Worm (Caenorhabditis elegans) whole organism, young adult: ENCODE measurements around the gene Y37E11AL.3.
A peak's percentile ranks its signal among the peaks of the same experiment; 100 is the strongest.

Source experiments
- B0019.2 ChIP-seq: fragments of 200-800 bp; sonication (Bioruptor generic); conservative IDR thresholded peaks from 2 replicates; pipeline ENCODE4 v1.3.6; 2022; ENCODE audit warnings: missing genetic modification reagents, missing genetic modification characterization, missing compliant biosample characterization
- D2030.7 ChIP-seq: fragments of 200-800 bp; sonication (Bioruptor generic); IDR thresholded peaks from 2 replicates; pipeline ENCODE4 v1.3.6; 2022; ENCODE audit warnings: missing genetic modification reagents, missing genetic modification characterization, missing compliant biosample characterization
- F37B4.10 ChIP-seq: fragments of 200-800 bp; sonication (Bioruptor generic); IDR thresholded peaks from 2 replicates; pipeline ENCODE4 v1.3.6; 2022; ENCODE audit warnings: missing genetic modification characterization, missing compliant biosample characterization
- F55B11.4 ChIP-seq: sonication (generic microtip); optimal IDR thresholded peaks from 2 replicates; lab custom pipeline; 2016; ENCODE audit warnings: missing compliant biosample characterization, missing genetic modification characterization, borderline replicate concordance; ENCODE audit not compliant: insufficient read depth
- K11D2.4 ChIP-seq: fragments of 200-800 bp; sonication (Bioruptor generic); IDR thresholded peaks from 2 replicates; pipeline ENCODE4 v1.3.6; 2022; ENCODE audit warnings: missing genetic modification reagents, missing genetic modification characterization, missing compliant biosample characterization
- K12H6.12 ChIP-seq: fragments of 200-800 bp; sonication (Bioruptor generic); optimal IDR thresholded peaks from 2 replicates; lab custom pipeline; 2018; ENCODE audit warnings: mild to moderate bottlenecking, missing genetic modification characterization, missing compliant biosample characterization
- T26A5.8 ChIP-seq: sonication (generic microtip); optimal IDR thresholded peaks from 2 replicates; lab custom pipeline; 2016; ENCODE audit warnings: missing genetic modification characterization, missing compliant biosample characterization
- Y53F4B.3 ChIP-seq: fragments of 200-800 bp; sonication (Bioruptor generic); IDR thresholded peaks from 2 replicates; pipeline ENCODE4 v1.3.6; 2022; ENCODE audit warnings: missing genetic modification reagents, missing genetic modification characterization, missing compliant biosample characterization
- Y56A3A.18 ChIP-seq: fragments of 200-800 bp; sonication (Bioruptor generic); IDR thresholded peaks from 2 replicates; pipeline ENCODE4 v1.3.6; 2022; ENCODE audit warnings: missing genetic modification reagents, missing genetic modification characterization, missing compliant biosample characterization
- Y67H2A.10 ChIP-seq: fragments of 200-800 bp; sonication (Bioruptor generic); conservative IDR thresholded peaks from 2 replicates; pipeline ENCODE4 v1.3.6; 2022; ENCODE audit warnings: missing genetic modification reagents, missing genetic modification characterization, missing compliant biosample characterization
- Y79H2A.3 ChIP-seq: fragments of 200-800 bp; sonication (Bioruptor generic); conservative IDR thresholded peaks from 2 replicates; pipeline ENCODE4 v1.3.6; 2022; ENCODE audit warnings: missing genetic modification reagents, missing genetic modification characterization, missing compliant biosample characterization
- ZK185.1 ChIP-seq: sonication (generic microtip); optimal IDR thresholded peaks from 2 replicates; lab custom pipeline; 2016; ENCODE audit warnings: mild to moderate bottlenecking, missing genetic modification characterization, missing compliant biosample characterization; ENCODE audit not compliant: poor library complexity, severe bottlenecking
- akir-1 ChIP-seq: fragments of 200-800 bp; sonication (Bioruptor generic); optimal IDR thresholded peaks from 2 replicates; lab custom pipeline; 2018; ENCODE audit warnings: mild to moderate bottlenecking, missing genetic modification characterization, moderate library complexity, missing compliant biosample characterization
- attf-6 ChIP-seq: fragments of 200-800 bp; sonication (Bioruptor generic); IDR thresholded peaks from 2 replicates; pipeline ENCODE4 v1.3.6; 2022; ENCODE audit warnings: missing genetic modification reagents, missing genetic modification characterization, missing compliant biosample characterization
- bed-1 ChIP-seq: fragments of 200-800 bp; sonication (Bioruptor generic); IDR thresholded peaks from 2 replicates; pipeline ENCODE4 v1.3.6; 2022; ENCODE audit warnings: missing genetic modification reagents, missing genetic modification characterization, missing compliant biosample characterization
- bed-2 ChIP-seq: fragments of 200-800 bp; sonication (Bioruptor generic); IDR thresholded peaks from 2 replicates; pipeline ENCODE4 v1.3.6; 2022; ENCODE audit warnings: missing genetic modification reagents, missing genetic modification characterization, missing compliant biosample characterization
- ccch-3 ChIP-seq: fragments of 200-800 bp; sonication (Bioruptor generic); optimal IDR thresholded peaks from 2 replicates; lab custom pipeline; 2018; ENCODE audit warnings: mild to moderate bottlenecking, missing genetic modification characterization, missing compliant biosample characterization
- dpff-1 ChIP-seq: sonication (generic microtip); optimal IDR thresholded peaks from 2 replicates; lab custom pipeline; 2017; ENCODE audit warnings: mild to moderate bottlenecking, missing genetic modification characterization, missing compliant biosample characterization
- fkh-3 ChIP-seq: sonication (generic microtip); optimal IDR thresholded peaks from 2 replicates; lab custom pipeline; 2016; ENCODE audit warnings: mild to moderate bottlenecking, missing genetic modification characterization, missing compliant biosample characterization
- hlh-12 ChIP-seq: sonication (generic microtip); optimal IDR thresholded peaks from 2 replicates; lab custom pipeline; 2016; ENCODE audit warnings: missing genetic modification characterization, missing compliant biosample characterization
- let-526 ChIP-seq: fragments of 200-800 bp; sonication (Bioruptor generic); IDR thresholded peaks from 2 replicates; pipeline ENCODE4 v1.3.6; 2022; ENCODE audit warnings: missing genetic modification reagents, missing genetic modification characterization, missing compliant biosample characterization
- lin-35 ChIP-seq, 3 experiments: fragments of 150-350 bp in 2 of 3; sonication (generic microtip) in 1 of 3; optimal IDR thresholded peaks; 2 replicates each; lab custom pipeline; 2014 to 2018; ENCODE audit warnings: missing biosample characterization in 3 of 3, missing genetic modification characterization in 3 of 3, missing genetic modification reagents in 3 of 3
- lin-40 ChIP-seq: sonication (generic microtip); optimal IDR thresholded peaks from 2 replicates; lab custom pipeline; 2016; ENCODE audit warnings: missing genetic modification characterization, mild to moderate bottlenecking, missing compliant biosample characterization, missing genotype, missing genetic modification reagents
- lin-54 ChIP-seq: fragments of 200-800 bp; sonication (Bioruptor generic); optimal IDR thresholded peaks from 2 replicates; lab custom pipeline; 2018; ENCODE audit warnings: mild to moderate bottlenecking, missing genetic modification characterization, missing compliant biosample characterization
- lsy-27 ChIP-seq: sonication (generic microtip); optimal IDR thresholded peaks from 2 replicates; lab custom pipeline; 2017; ENCODE audit warnings: missing genetic modification characterization, mild to moderate bottlenecking, missing compliant biosample characterization, antibody characterized with exemption, missing genotype, borderline replicate concordance; ENCODE audit not compliant: insufficient read depth
- madf-10 ChIP-seq: sonication (generic microtip); optimal IDR thresholded peaks from 2 replicates; lab custom pipeline; 2016; ENCODE audit warnings: mild to moderate bottlenecking, missing genetic modification characterization, missing compliant biosample characterization
- mcd-1 ChIP-seq: fragments of 200-800 bp; sonication (Bioruptor generic); IDR thresholded peaks from 2 replicates; pipeline ENCODE4 v1.3.6; 2022; ENCODE audit warnings: missing genetic modification reagents, missing genetic modification characterization, missing compliant biosample characterization
- nhr-120 ChIP-seq: fragments of 200-800 bp; sonication (Bioruptor generic); IDR thresholded peaks from 2 replicates; pipeline ENCODE4 v1.3.6; 2022; ENCODE audit warnings: missing genetic modification characterization, missing compliant biosample characterization
- nhr-179 ChIP-seq: sonication (generic microtip); optimal IDR thresholded peaks from 2 replicates; lab custom pipeline; 2016; ENCODE audit warnings: mild to moderate bottlenecking, missing genetic modification characterization, missing compliant biosample characterization
- nhr-27 ChIP-seq: fragments of 200-800 bp; sonication (Bioruptor generic); optimal IDR thresholded peaks from 2 replicates; lab custom pipeline; 2018; ENCODE audit warnings: mild to moderate bottlenecking, missing genetic modification characterization, moderate library complexity, missing compliant biosample characterization
- nhr-80 ChIP-seq: sonication (generic microtip); optimal IDR thresholded peaks from 2 replicates; lab custom pipeline; 2016; ENCODE audit warnings: missing genetic modification characterization, missing compliant biosample characterization
- pbrm-1 ChIP-seq: fragments of 200-800 bp; sonication (Bioruptor generic); IDR thresholded peaks from 2 replicates; pipeline ENCODE4 v1.3.6; 2022; ENCODE audit warnings: missing genetic modification reagents, missing genetic modification characterization, missing compliant biosample characterization
- repo-1 ChIP-seq: sonication (generic microtip); optimal IDR thresholded peaks from 2 replicates; lab custom pipeline; 2017; ENCODE audit warnings: mild to moderate bottlenecking, missing genetic modification characterization, missing compliant biosample characterization
- rpc-1 ChIP-seq, 2 experiments: fragments of 150-350 bp in 1 of 2; sonication (generic microtip) in 1 of 2; optimal IDR thresholded peaks; 2 replicates each; lab custom pipeline; 2014 to 2018; ENCODE audit warnings: missing biosample characterization in 1 of 2, missing genetic modification characterization in 1 of 2, missing genetic modification reagents in 1 of 2, missing genotype in 1 of 2
- snpc-1.1 ChIP-seq: sonication (generic microtip); optimal IDR thresholded peaks from 2 replicates; lab custom pipeline; 2017; ENCODE audit warnings: missing genetic modification characterization, mild to moderate bottlenecking, missing compliant biosample characterization, antibody characterized with exemption, moderate library complexity, missing genotype, missing genetic modification reagents; ENCODE audit not compliant: insufficient read depth
- snpc-4 ChIP-seq, 5 experiments: fragments of 150-350 bp in 1 of 5; sonication (generic microtip) in 4 of 5; optimal IDR thresholded peaks; 2 replicates each; lab custom pipeline; 2014 to 2018; ENCODE audit warnings: missing genetic modification characterization in 5 of 5, missing biosample characterization in 3 of 5, antibody characterized with exemption in 2 of 5, mild to moderate bottlenecking in 2 of 5, missing compliant biosample characterization in 2 of 5, missing genotype in 2 of 5, moderate library complexity in 2 of 5, missing genetic modification reagents in 1 of 5
- somi-1 ChIP-seq: fragments of 200-800 bp; sonication (Bioruptor generic); optimal IDR thresholded peaks from 2 replicates; lab custom pipeline; 2018; ENCODE audit warnings: mild to moderate bottlenecking, missing genetic modification characterization, missing compliant biosample characterization
- sptf-2 ChIP-seq: fragments of 200-800 bp; sonication (Bioruptor generic); optimal IDR thresholded peaks from 2 replicates; lab custom pipeline; 2018; ENCODE audit warnings: mild to moderate bottlenecking, missing genetic modification characterization, missing compliant biosample characterization
- tbp1 ChIP-seq: fragments of 200-800 bp; sonication (Bioruptor generic); optimal IDR thresholded peaks from 2 replicates; lab custom pipeline; 2018; ENCODE audit warnings: mild to moderate bottlenecking, missing genetic modification characterization, missing compliant biosample characterization
- zfh-2 ChIP-seq: fragments of 200-800 bp; sonication (Bioruptor generic); conservative IDR thresholded peaks from 2 replicates; pipeline ENCODE4 v1.3.6; 2022; ENCODE audit warnings: missing genetic modification reagents, missing genetic modification characterization, missing compliant biosample characterization
- zim-3 ChIP-seq: sonication (generic microtip); optimal IDR thresholded peaks from 2 replicates; lab custom pipeline; 2017; ENCODE audit warnings: mild to moderate bottlenecking, missing genetic modification characterization, moderate library complexity, missing compliant biosample characterization
- ztf-26 ChIP-seq: sonication (generic microtip); optimal IDR thresholded peaks from 2 replicates; lab custom pipeline; 2017; ENCODE audit warnings: missing genetic modification characterization, missing compliant biosample characterization
- ztf-28 ChIP-seq: fragments of 200-800 bp; sonication (Bioruptor generic); IDR thresholded peaks from 2 replicates; pipeline ENCODE4 v1.3.6; 2022; ENCODE audit warnings: missing genetic modification reagents, missing genetic modification characterization, missing compliant biosample characterization

Y37E11AL.3 gene

ce11 chrIV:3648634-3649240, 46.0 kb upstream of the Y37E11AL.3 start, which contains the start of gene CC8.2 (continued):
- TF ChIP-seq nhr-179 = no peak
- 0 out of 2 replicates have a peak, but pooled peaks have one; percentile 30 for TF ChIP-seq Y79H2A.3 (GFP tag; lab: Robert Waterston, UW)
- no peak for TF ChIP-seq fkh-3 (tag; lab: Kevin White, UChicago)
- TF ChIP-seq zfh-2 (GFP tag; lab: Robert Waterston, UW) = peak; percentile 75
- no peak for TF ChIP-seq hlh-12 (tag; lab: Kevin White, UChicago)
- TF ChIP-seq ccch-3 (GFP tag; lab: Kevin White, UChicago) = no peak
- TF ChIP-seq pbrm-1 = no peak
- TF ChIP-seq repo-1 (tag; lab: Kevin White, UChicago) = no peak
- no peak for TF ChIP-seq Y53F4B.3 (GFP tag; lab: Robert Waterston, UW)
- peak; percentile 43 for TF ChIP-seq somi-1 (GFP tag; lab: Kevin White, UChicago)
- TF ChIP-seq nhr-120 = no peak
- no peak for TF ChIP-seq sptf-2 (GFP tag; lab: Kevin White, UChicago)
- TF ChIP-seq Y67H2A.10 (GFP tag; lab: Robert Waterston, UW) = no peak
- TF ChIP-seq B0019.2 (GFP tag; lab: Robert Waterston, UW) = no peak
- TF ChIP-seq D2030.7 (GFP tag; lab: Robert Waterston, UW) = peak; percentile 38; the same call in 1 of the 2 replicates
- TF ChIP-seq mcd-1 (GFP tag; lab: Robert Waterston, UW) = peak; percentile 57
- no peak for TF ChIP-seq F55B11.4
- no peak for TF ChIP-seq T26A5.8 (tag; lab: Kevin White, UChicago)
- no peak for TF ChIP-seq lsy-27
- TF ChIP-seq lin-40 (tag; lab: Kevin White, UChicago) = peak; percentile 15
- TF ChIP-seq K12H6.12 (tag; lab: Kevin White, UChicago) = no peak
- peak; percentile 21 for TF ChIP-seq nhr-80
- TF ChIP-seq ztf-28 = no peak
- no peak for TF ChIP-seq snpc-1.1 (tag; lab: Kevin White, UChicago)
- no peak for TF ChIP-seq attf-6 (GFP tag; lab: Robert Waterston, UW)
- TF ChIP-seq tbp1 (GFP tag; lab: Kevin White, UChicago) = no peak
- no peak for TF ChIP-seq dpff-1 (tag; lab: Kevin White, UChicago)
- no peak for TF ChIP-seq akir-1
- no peak for TF ChIP-seq nhr-27 (tag; lab: Kevin White, UChicago)
- no peak for TF ChIP-seq madf-10
- TF ChIP-seq bed-1 (GFP tag; lab: Robert Waterston, UW) = no peak

- TF ChIP-seq ztf-26 (peak; percentile 52), lin-35 (GFP tag; optimal IDR thresholded peaks at IDR 0.05; lab: Kevin White, UChicago) (no peak), lin-40 (tag; lab: Kevin White, UChicago) (peak; percentile 11), somi-1 (GFP tag; lab: Kevin White, UChicago) (peak; percentile 3)
Observed at ce11 chrIV:3652223-3652622, 42.5 kb upstream of the Y37E11AL.3 start.

DNA sequence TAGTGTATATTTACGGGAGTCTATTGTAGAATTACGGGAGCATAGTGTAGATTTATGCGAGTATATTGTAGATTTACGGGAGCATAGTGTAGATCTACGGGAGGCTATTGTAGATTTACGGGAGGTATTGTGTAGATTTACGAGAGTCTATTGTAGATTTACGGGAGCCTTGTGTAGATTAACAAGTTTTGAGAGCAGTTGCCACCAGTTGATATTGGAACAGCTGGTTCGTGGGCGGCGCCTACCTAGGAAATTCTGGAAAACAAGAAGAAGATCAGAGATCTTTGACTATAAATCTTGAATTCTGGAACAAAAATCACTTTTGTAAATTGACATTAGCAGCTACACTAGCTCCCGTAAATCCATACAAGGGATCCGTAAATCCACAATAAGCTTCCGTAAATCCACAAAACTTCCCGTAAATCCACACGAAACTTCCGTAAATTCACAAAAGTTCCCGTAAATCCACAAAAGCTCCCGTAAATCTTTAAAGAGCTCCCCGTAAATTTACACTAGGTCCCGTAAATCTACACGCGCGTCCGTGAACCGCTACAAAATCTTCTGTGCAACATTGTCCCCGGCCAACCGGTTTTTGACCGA, 41.9 kb upstream of the Y37E11AL.3 start:
- no peak for TF ChIP-seq D2030.7 (GFP tag; lab: Robert Waterston, UW)
- no peak for TF ChIP-seq dpff-1 (tag; lab: Kevin White, UChicago)
- TF ChIP-seq Y56A3A.18 (GFP tag; lab: Robert Waterston, UW) = no peak
- TF ChIP-seq nhr-80 = no peak
- TF ChIP-seq F37B4.10 (GFP tag; lab: Robert Waterston, UW) = no peak
- TF ChIP-seq ZK185.1 (tag; lab: Kevin White, UChicago) = no peak
- no peak for TF ChIP-seq lin-54 (GFP tag; lab: Kevin White, UChicago)
- TF ChIP-seq snpc-4 (GFP tag; optimal IDR thresholded peaks at IDR 0.05; lab: Kevin White, UChicago) = no peak
- no peak for TF ChIP-seq snpc-4 (tag; optimal IDR thresholded peaks at IDR 0.05; lab: Kevin White, UChicago)
- TF ChIP-seq nhr-179 = no peak
- no peak for TF ChIP-seq rpc-1 (optimal IDR thresholded peaks at IDR 0.05; lab: Kevin White, UChicago)
- no peak for TF ChIP-seq rpc-1 (tag; optimal IDR thresholded peaks at IDR 0.05; lab: Kevin White, UChicago)
- TF ChIP-seq K11D2.4 (GFP tag; lab: Robert Waterston, UW) = no peak
- no peak for TF ChIP-seq lin-40 (tag; lab: Kevin White, UChicago)
- no peak for TF ChIP-seq bed-2 (GFP tag; lab: Robert Waterston, UW)
- no peak for TF ChIP-seq let-526 (GFP tag; lab: Robert Waterston, UW)
- TF ChIP-seq zfh-2 (GFP tag; lab: Robert Waterston, UW) = no peak
- no peak for TF ChIP-seq zim-3 (tag; lab: Kevin White, UChicago)
- no peak for TF ChIP-seq pbrm-1
